Fruit fly (Drosophila melanogaster) whole organism: ENCODE results near the gene CG8925.

Source experiments
- CG8478 ChIP-seq: fragments of >200 bp; optimal IDR thresholded peaks from 2 replicates; lab custom pipeline; 2018; ENCODE audit warnings: inconsistent platforms
- Dll ChIP-seq: fragments of >200 bp; optimal IDR thresholded peaks from 2 replicates; lab custom pipeline; 2017
- EcR ChIP-seq, 2 experiments: fragments of >200 bp; optimal IDR thresholded peaks; 2 replicates each; lab custom pipeline; 2017; ENCODE audit warnings: missing biosample characterization in 2 of 2, missing genetic modification characterization in 2 of 2, missing genetic modification reagents in 2 of 2
- pan ChIP-seq: fragments of >200 bp; optimal IDR thresholded peaks from 2 replicates; lab custom pipeline; 2017
- psq ChIP-seq: fragments of >200 bp; optimal IDR thresholded peaks from 2 replicates; lab custom pipeline; 2017
- usp ChIP-seq: fragments of >200 bp; optimal IDR thresholded peaks from 2 replicates; lab custom pipeline; 2017; ENCODE audit warnings: missing biosample characterization, missing genetic modification characterization, mixed read lengths

CG8925 gene

dm6 chr3R:16210808-16211578, 39.2 kb downstream of the CG8925 start:
- TF ChIP-seq CG8478 (lab: Kevin White, UChicago) (no peak), psq (lab: Kevin White, UChicago) (no peak), EcR (GFP tag; optimal IDR thresholded peaks at IDR 0.05; lab: Kevin White, UChicago) (no peak), pan (lab: Kevin White, UChicago) (no peak), usp (GFP tag; lab: Kevin White, UChicago) (no peak), Dll (no peak)

- TF ChIP-seq CG8478 (lab: Kevin White, UChicago) (no peak), pan (lab: Kevin White, UChicago) (no peak), psq (lab: Kevin White, UChicago) (no peak)
These were observed 40.2 kb downstream of the CG8925 start for dm6 chr3R:16211883-16212540.

dm6 chr3R:16212859-16213708, 41.3 kb downstream of the CG8925 start:
- no peak for TF ChIP-seq pan (lab: Kevin White, UChicago)
- TF ChIP-seq usp (GFP tag; lab: Kevin White, UChicago), result no peak
- no peak for TF ChIP-seq psq (lab: Kevin White, UChicago)
- no peak for TF ChIP-seq CG8478 (lab: Kevin White, UChicago)
- TF ChIP-seq Dll, result no peak
- TF ChIP-seq EcR (GFP tag; optimal IDR thresholded peaks at IDR 0.05; lab: Kevin White, UChicago), result no peak

dm6 chr3R:16213792-16214473, 42.1 kb downstream of the CG8925 start:
- TF ChIP-seq usp (GFP tag; lab: Kevin White, UChicago), result no peak
- TF ChIP-seq Dll, result no peak
- no peak for TF ChIP-seq CG8478 (lab: Kevin White, UChicago)
- TF ChIP-seq EcR (GFP tag; optimal IDR thresholded peaks at IDR 0.05; lab: Kevin White, UChicago), result no peak
- no peak for TF ChIP-seq pan (lab: Kevin White, UChicago)
- no peak for TF ChIP-seq psq (lab: Kevin White, UChicago)

- TF ChIP-seq usp (GFP tag; lab: Kevin White, UChicago) (no peak), EcR (GFP tag; optimal IDR thresholded peaks at IDR 0.05; lab: Kevin White, UChicago) (no peak), Dll (no peak), psq (lab: Kevin White, UChicago) (no peak), CG8478 (lab: Kevin White, UChicago) (no peak), pan (lab: Kevin White, UChicago) (no peak)
These were observed 42.9 kb downstream of the CG8925 start for dm6 chr3R:16214474-16215318.

dm6 chr3R:16215319-16215701, 43.5 kb downstream of the CG8925 start:
- no peak for TF ChIP-seq usp (GFP tag; lab: Kevin White, UChicago)
- no peak for TF ChIP-seq EcR (GFP tag; optimal IDR thresholded peaks at IDR 0.05; lab: Kevin White, UChicago)
- no peak for TF ChIP-seq psq (lab: Kevin White, UChicago)

- TF ChIP-seq psq (lab: Kevin White, UChicago) (no peak), EcR (GFP tag; optimal IDR thresholded peaks at IDR 0.05; lab: Kevin White, UChicago) (no peak), CG8478 (lab: Kevin White, UChicago) (no peak), pan (lab: Kevin White, UChicago) (no peak), usp (GFP tag; lab: Kevin White, UChicago) (no peak), Dll (no peak)
These were observed 45.6 kb downstream of the CG8925 start for dm6 chr3R:16217368-16217767.

- TF ChIP-seq CG8478 (lab: Kevin White, UChicago) (no peak), Dll (no peak), psq (lab: Kevin White, UChicago) (no peak), EcR (GFP tag; optimal IDR thresholded peaks at IDR 0.05; lab: Kevin White, UChicago) (no peak), usp (GFP tag; lab: Kevin White, UChicago) (no peak), pan (lab: Kevin White, UChicago) (no peak)
These were observed 46.6 kb downstream of the CG8925 start for dm6 chr3R:16218251-16219030.

dm6 chr3R:16220050-16220670, 48.4 kb downstream of the CG8925 start:
- TF ChIP-seq psq (lab: Kevin White, UChicago), result no peak
- no peak for TF ChIP-seq CG8478 (lab: Kevin White, UChicago)
- TF ChIP-seq EcR (GFP tag; optimal IDR thresholded peaks at IDR 0.05; lab: Kevin White, UChicago), result no peak
- TF ChIP-seq Dll, result no peak
